Fruit fly (Drosophila melanogaster) ovary, adult (tissue): Measurements from ENCODE around the gene tgy.

Experiments used
- CG17801 ChIP-seq: fragments of 200-800 bp; optimal IDR thresholded peaks from 2 replicates; lab custom pipeline; 2019; ENCODE audit warnings: missing biosample characterization, mild to moderate bottlenecking, missing genetic modification characterization, moderate library complexity; ENCODE audit not compliant: partially characterized antibody

The tgy gene

DNA sequence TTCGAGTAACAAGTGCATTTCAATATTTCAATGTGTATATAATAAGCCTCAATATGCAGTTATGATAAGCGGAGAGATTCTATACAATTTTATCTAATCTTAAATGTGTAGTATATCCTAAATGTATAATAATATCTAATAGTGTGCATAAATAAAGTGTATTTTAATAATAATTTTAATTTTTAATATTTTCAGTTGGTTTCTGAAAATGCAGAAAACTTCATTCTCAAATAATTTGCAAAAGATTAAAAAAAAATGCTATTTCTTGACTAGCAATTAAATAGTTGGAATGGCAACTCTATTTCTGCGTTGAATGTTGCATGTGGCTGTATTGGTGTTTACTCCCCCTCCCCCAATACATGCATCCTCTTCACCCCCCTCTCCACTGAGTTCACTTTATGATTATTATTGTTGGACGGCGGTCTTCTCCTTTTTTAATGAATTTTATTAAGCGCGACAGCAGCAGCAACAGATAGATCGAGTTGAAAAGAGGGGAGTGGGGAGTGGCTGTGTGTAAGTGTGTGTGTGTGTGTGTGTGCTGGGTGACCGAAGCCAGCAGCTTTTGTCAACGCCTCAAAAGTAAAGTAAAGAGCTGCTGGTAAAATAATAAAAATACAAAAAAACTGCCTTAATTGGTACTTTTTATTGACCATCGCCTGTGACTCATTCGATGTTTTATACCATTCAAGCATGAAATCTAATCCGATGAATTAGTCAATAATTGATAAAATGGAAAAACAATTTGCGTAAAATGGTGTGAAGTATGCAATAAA lies 33.7 kb upstream of the tgy start:
- TF ChIP-seq CG17801 = no peak

DNA sequence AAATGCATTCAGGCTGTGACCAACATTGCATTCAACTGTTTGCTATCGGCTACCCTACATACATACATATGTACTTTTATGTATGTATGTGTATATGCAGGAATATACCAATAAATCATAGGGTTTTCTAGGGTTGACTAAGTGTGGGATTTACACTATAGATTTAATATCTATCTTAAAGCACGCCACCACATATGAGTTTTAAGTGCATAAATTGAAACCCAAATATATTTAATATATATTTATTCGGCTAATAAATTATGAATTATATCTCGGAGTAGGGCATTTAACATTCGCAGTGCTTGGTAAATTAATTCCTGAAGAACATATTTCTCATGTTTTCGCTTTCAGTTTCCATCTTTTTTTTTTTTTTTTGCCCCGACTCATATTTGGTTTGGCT lies 32.8 kb upstream of the tgy start:
- TF ChIP-seq CG17801 = no peak

DNA sequence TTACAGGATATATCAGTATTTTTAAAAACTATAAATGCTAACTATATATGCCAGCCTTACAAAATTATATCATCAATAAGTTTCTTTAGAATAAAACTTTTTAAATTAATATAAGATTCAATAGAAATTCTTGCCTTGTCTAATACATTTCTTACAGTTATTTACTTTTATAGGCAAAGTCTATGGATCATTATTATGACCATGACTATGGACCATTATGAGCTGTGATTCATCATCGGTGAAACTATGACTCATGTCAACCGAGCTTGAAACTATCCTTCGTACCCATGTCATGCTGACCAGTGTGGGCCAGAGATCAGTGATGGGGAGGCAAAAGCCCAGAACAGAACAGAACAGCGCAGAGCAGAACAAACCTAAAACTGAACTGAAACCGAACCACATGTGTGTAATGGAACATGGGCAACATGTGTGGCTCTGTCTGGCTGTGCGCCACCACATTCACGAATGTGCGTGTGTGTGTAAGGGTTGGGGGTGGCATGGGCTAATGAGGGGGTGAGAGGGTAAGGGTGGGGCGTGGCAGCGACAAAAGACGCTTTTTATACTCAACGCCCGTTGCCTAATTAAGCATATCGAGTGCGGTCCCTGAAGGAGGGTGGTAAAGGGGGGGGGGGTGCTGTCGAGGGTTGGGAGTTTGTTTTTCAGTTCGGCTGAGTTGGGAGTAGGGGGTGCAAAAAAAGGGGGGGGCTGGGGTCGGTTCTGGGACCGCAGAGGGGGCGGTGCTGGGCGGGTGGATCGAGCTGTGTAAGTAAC lies 31.6 kb upstream of the tgy start:
- no peak for TF ChIP-seq CG17801

DNA sequence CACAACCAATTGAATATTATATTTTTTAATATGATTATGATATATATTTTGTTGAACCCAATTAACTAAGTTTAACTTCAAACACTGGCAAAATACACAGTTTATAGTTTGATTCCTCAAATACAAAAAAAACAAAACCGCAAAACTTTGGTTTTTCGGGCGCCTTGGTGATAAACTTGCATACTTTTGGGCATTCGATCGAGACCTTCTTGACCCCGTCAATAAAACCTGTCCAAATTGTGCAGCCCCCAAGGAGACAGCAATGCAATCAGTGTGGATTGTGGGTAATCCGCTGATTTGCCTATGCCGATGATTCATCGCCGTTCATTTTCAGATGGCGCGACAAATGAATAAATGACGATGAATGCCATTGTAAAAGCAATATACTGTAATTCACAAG lies 30.4 kb upstream of the tgy start:
- TF ChIP-seq CG17801 = no peak

DNA sequence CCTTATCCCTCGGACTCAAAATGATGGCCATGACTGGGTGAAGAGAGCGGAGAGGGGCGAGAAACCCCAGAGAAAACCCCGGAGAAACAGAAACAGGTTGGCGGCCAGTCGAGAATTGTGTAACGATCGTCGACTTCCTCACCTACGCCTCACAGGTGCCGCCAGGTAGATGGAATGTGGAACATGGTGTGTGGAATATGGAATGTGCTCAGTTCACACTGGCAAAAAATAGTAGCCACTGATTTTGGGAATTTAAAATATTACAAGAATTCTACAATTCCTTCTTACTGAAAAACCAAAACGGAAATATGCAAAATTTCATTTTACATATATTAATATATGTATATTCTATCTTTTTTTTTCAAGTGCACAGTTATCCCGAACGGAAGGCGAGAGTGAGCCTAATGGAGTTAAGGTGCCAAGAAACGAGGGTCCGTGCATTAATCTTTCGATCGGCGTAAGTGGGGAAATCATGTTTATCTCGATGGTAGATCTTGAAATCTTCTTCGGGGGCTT lies 28.9 kb upstream of the tgy start:
- no peak for TF ChIP-seq CG17801

DNA sequence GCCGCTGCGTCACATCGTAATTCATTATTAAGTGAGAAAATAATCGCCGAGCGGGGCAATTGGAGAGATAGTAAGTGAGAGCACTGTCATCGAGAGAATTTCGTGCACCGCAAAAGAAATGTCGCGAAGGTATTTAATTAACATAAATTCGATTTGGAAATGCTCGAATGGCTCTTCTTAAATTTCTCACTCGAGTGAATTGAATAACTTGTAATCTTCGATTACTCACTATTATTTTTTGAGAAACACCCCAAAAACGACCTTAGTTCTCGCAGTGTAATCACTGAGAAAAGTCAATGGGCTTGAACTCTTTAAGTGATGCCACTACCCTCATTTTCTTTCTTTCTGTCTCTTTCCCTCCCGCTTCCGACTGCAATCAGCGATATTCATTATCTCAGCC lies 27.9 kb upstream of the tgy start:
- TF ChIP-seq CG17801 = peak; percentile 85

DNA sequence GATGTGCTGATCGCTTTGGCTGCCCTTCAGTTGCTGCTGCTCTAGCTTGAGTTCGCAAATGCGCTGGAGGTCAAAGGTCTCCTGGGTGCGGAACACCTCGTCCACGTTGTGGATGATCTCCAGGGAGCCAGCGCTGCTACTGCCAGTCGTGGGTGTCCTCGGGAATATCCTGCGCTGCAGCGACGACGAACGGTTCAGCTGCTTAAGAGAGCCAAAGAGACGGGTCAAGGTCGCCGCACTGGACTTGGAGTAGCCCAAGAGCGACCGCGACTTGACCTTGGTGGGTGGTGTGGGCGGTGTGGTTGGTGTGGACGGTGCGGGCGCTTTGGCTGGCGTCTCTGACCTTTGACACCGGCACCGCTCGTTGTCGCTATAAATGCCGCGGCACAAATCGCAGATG lies 27.1 kb upstream of the tgy start:
- TF ChIP-seq CG17801 = no peak

DNA sequence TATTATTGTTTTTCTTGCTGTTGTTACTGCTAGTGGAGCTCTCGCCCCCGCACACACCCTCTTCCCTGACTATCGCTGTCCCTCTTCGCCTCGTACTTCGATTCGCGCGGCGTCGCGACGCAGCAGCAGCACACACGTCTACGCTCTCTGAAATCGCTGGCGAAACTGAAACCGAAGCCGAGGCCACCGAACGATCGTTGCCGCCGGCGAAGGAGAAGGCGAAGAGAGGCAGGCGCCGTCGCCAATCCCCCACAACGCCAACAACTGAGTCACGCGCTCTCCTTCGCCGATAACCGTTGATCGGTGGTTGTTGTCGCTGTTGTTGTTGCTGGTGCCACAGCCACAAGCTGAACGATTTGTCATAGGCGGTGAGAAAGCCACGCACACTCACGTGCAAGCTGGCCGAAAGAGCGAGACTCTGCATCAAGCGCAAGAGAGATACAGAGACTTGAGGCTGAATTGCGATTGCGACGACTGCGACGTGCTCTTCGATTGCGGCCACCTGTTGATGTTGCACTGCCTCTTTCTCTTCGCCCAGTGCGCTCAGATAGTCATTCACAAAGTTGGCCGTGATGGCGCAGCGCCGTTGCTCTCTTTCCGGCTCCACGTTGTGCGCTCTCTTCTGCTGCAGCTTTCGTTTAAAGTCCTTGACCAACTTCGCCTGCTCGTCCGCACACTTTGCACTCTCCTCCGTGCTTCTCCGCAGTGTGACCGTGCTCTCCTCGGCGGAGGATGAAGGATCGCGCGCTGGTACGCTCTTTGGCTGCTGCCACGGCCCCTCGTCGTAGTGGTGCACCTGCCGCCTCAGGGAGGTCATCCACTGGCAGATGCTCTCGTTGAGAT lies 26.4 kb upstream of the tgy start:
- peak; percentile 24 for TF ChIP-seq CG17801

DNA sequence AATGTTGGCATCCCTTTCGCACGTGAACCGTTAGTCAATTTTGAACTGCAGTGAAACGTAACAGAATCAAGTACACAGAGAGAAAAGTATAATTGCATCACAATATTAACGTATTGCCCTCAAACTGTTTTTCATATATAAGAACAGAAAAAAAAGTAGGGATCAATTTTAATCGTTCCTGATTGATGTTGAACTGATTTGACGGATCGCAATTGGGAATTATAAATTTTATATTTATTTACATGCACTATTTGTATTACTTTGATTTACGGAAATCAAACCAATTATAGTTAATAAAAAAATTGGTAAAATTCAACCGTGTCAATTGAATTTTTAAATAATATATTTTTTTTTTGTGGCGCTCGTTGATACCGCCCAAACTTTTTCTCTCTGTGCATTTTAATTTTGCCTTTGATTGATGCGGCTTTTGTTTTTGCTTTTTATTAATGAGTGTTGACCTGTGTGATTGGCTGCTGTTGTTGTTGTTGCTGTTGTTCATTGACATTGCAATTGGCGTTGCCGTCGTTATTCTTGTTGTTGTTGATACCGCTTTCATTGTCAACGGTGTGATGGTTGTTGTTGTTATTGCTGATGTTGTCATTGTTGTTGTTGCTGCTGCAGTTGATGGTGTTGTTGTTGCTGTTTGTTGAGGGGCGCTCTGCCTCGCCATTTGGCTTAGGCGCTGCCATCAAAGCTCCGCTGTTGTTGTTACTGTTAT lies 25.6 kb upstream of the tgy start:
- TF ChIP-seq CG17801 = peak; percentile 65

DNA sequence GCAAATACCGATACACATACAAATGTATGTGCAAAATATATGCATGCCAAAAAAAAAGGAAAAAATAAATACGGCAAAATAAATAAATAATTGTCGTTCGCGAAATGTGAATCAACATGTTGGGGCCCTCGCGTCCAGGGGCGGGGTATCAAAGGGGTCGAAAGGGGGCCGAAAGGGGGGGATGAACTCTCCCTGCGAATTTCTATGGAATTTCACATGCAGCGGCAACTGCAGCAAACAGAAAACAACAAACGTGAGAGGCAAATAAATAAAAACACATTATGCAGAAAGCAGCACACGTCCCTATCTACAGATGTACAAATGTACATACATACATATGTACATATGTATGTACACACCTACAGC lies 22.4 kb upstream of the tgy start:
- no peak for TF ChIP-seq CG17801

DNA sequence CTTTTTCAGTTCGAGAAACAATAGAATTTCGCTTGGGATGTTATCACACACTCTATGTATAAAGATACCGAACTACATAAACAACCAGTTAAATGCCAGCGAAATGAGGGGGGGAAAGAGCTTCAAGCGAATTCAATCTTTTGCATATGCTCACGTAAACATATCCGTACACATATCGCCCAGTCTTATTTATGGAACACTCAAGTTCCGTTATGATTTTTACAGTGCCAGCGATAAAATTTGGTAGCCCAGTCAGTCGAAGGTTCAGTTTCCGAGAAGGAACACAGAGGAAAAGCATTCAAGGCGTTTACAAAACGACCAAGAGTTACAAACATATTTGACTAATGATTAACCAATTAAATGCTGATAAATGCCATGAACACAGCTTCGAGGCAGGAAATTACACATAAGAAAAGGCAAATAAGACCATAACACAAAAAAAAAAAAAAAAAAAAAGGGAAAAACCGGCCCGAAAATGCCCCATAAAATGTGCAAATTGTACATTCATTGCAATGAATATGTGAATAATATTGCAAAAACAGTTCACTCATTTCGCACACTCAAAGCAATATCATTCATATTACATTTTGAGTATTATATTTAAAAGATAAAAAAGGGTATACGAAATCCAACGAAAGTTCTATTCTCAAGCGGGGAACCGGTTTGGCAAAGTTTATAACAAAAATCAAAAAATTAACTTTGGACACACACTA lies 21.8 kb upstream of the tgy start:
- no peak for TF ChIP-seq CG17801

DNA sequence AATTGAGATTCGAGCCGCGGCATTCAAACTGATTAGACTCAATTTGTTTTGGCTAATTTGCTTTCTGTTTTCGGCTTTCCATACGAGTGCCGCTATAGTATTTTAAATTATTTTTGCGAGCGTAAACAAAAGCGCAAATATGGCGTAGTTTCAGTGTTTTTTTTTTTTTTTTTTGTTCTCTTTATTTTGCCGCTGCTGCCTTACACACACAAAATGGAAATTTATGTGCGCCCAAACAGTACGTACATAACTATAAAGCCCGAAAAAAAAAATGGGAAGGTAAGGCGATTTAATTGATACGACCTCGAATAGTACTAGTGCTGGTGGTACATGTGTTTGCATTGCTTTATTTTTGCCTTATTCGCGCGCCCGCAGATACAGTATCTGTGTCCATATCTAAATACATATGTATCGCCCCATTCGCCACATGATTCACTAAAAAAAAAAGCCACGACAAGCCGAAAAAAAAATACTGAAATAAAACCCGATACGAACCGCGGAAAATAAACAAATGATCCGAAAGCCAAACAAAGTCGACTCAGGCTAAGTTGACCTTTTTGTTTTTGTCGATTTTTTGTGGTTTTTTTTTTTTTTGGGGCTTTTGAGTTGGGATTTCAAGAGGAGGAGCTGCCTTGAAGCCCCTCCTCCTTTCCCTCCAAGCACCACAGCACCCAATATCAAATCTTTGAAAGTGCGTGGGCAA lies 21.0 kb upstream of the tgy start:
- TF ChIP-seq CG17801 = peak; percentile 68

DNA sequence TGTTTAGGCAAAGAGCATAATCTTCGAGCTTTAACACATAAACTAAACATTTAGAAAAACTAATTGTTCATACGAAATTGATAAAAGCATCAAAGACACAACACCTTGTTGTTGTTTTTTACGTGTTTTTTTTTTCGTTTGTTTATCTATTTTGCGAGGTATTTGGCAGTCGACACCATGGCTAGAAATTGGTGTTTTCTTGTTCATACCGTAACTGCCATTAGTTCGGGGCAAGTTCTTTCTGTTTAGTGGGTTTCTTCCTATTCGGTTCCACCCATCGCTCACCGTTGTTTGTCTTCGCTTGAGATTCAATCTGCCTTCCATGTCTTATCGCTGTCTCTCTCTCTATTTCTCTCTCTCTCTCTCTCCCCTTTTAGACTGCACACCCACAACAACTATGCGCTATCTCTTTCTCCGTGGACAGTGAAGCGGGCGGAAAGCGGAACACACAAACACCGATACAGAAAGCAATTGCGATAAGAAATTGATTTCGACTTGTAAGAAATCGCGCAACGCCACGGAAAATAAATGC lies 19.4 kb upstream of the tgy start:
- no peak for TF ChIP-seq CG17801

DNA sequence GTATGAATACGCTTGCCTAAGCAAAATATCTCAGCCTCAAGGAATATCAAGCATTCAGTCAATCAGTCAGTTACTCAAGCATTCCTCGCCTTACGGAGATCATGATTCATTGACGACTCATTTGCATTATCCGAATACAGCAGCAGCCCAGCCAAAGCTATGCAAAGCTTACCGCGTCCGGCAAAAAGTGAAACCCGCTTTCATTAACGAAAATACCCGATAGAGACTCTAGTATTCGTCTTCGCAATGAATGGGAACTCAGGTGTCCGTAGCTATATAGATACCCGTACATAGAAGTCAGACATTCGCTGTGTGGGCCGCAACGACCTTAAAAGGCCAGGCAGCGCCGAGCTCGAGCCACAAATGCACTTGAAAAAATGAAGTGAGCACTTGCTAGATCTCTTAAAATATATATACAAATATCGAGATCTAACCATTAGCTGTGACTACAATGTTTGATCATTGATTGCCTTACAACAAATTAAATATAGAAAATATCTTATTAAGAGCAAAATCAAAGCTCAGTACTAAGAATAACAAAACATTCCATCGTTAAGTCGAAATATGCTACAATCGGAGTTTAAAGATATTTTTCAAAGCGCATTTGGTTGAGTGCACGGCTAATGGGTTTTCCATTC lies 17.8 kb upstream of the tgy start:
- TF ChIP-seq CG17801 = no peak
